Fruit fly (Drosophila melanogaster): ENCODE measurements around the gene CG6638.

Gene CG6638

dm6 chr3L:8525691-8526421 lies 50.0 kb downstream of the CG6638 start (continued):
- no peak for TF ChIP-seq CG4730 (GFP tag; IDR thresholded peaks at IDR 0.05)
- TF ChIP-seq CG3281 (GFP tag; optimal IDR thresholded peaks at IDR 0.05) = peak; percentile 72
- no peak for TF ChIP-seq Dfd (GFP tag; optimal IDR thresholded peaks at IDR 0.05)
- TF ChIP-seq sr (GFP tag; IDR thresholded peaks at IDR 0.05) = peak; percentile 88
- no peak for TF ChIP-seq Opbp (GFP tag; IDR thresholded peaks at IDR 0.05; ENCODE audit: partially characterized antibody)
- peak; percentile 7 for TF ChIP-seq dm (GFP tag; optimal IDR thresholded peaks at IDR 0.05)
- no peak for TF ChIP-seq ken (GFP tag; IDR thresholded peaks at IDR 0.05)
- TF ChIP-seq stc (GFP tag; IDR thresholded peaks at IDR 0.05) = no peak
- peak; percentile 7; the same call in 1 of the 2 replicates for TF ChIP-seq Adf1 (GFP tag; IDR thresholded peaks at IDR 0.05)
- no peak for TF ChIP-seq CG18764 (GFP tag; optimal IDR thresholded peaks at IDR 0.05)
- TF ChIP-seq zen2 (GFP tag; IDR thresholded peaks at IDR 0.05; ENCODE audit: partially characterized antibody) = no peak
- peak; percentile 39 for TF ChIP-seq CG18262 (tag; optimal IDR thresholded peaks at IDR 0.05)
- peak; percentile 32 for TF ChIP-seq CG12155 (GFP tag; optimal IDR thresholded peaks at IDR 0.05)
- no peak for TF ChIP-seq Sin3A (optimal IDR thresholded peaks at IDR 0.05)
- TF ChIP-seq CG9727 (GFP tag; optimal IDR thresholded peaks at IDR 0.05) = peak; percentile 45
- TF ChIP-seq tgo (GFP tag; IDR thresholded peaks at IDR 0.05) = no peak
- TF ChIP-seq CG31388 (GFP tag; optimal IDR thresholded peaks at IDR 0.05) = no peak
- 0 out of 2 replicates have a peak, but pooled peaks have one; percentile 6 for TF ChIP-seq CG14441 (GFP tag; IDR thresholded peaks at IDR 0.05)
- TF ChIP-seq maf-S (GFP tag; optimal IDR thresholded peaks at IDR 0.05) = peak; percentile 1
- TF ChIP-seq kni (GFP tag; optimal IDR thresholded peaks at IDR 0.05) = no peak
- no peak for TF ChIP-seq ap (GFP tag; IDR thresholded peaks at IDR 0.05)
- no peak for TF ChIP-seq CG10147 (GFP tag; optimal IDR thresholded peaks at IDR 0.05)
- peak; percentile 51 for TF ChIP-seq Dip3 (GFP tag; optimal IDR thresholded peaks at IDR 0.05)
- no peak for TF ChIP-seq Bdp1 (GFP tag; optimal IDR thresholded peaks at IDR 0.05)
- TF ChIP-seq CG10267 (tag; optimal IDR thresholded peaks at IDR 0.05) = peak; percentile 24
- peak; percentile 80 for TF ChIP-seq CG2120 (GFP tag; optimal IDR thresholded peaks at IDR 0.05)
- no peak for TF ChIP-seq slp2 (GFP tag; optimal IDR thresholded peaks at IDR 0.05)
- no peak for TF ChIP-seq ase (GFP tag; IDR thresholded peaks at IDR 0.05)
- TF ChIP-seq Hmr (GFP tag; optimal IDR thresholded peaks at IDR 0.05) = peak; percentile 59
- TF ChIP-seq CG32767 (GFP tag; IDR thresholded peaks at IDR 0.05) = no peak
- TF ChIP-seq CG3065 (GFP tag; optimal IDR thresholded peaks at IDR 0.05) = no peak
- TF ChIP-seq CG8478 (optimal IDR thresholded peaks at IDR 0.05) = no peak
- no peak for TF ChIP-seq croc (GFP tag; conservative IDR thresholded peaks at IDR 0.05)
- peak; percentile 4 for TF ChIP-seq CG1647 (GFP tag; optimal IDR thresholded peaks at IDR 0.05)
- TF ChIP-seq MESR4 (GFP tag; optimal IDR thresholded peaks at IDR 0.05) = no peak
- peak; percentile 87 for TF ChIP-seq Med (GFP tag)
- no peak for TF ChIP-seq CG11456 (GFP tag; IDR thresholded peaks at IDR 0.05)
- TF ChIP-seq zfh1 (GFP tag; IDR thresholded peaks at IDR 0.05) = no peak
- peak; percentile 25 for TF ChIP-seq CG2875 (GFP tag; optimal IDR thresholded peaks at IDR 0.05)
- TF ChIP-seq abd-A (tag; optimal IDR thresholded peaks at IDR 0.05) = no peak
- TF ChIP-seq CG11247 (GFP tag; IDR thresholded peaks at IDR 0.05) = no peak
- TF ChIP-seq zen (tag; optimal IDR thresholded peaks at IDR 0.05) = no peak
- TF ChIP-seq Ets97D (GFP tag; optimal IDR thresholded peaks at IDR 0.05) = no peak
- TF ChIP-seq jigr1 (GFP tag; IDR thresholded peaks at IDR 0.05) = no peak
- no peak for TF ChIP-seq Kr (GFP tag; optimal IDR thresholded peaks at IDR 0.05)
- no peak for TF ChIP-seq CG16813 (GFP tag; IDR thresholded peaks at IDR 0.05; ENCODE audit: partially characterized antibody)
- TF ChIP-seq Jarid2 (GFP tag; optimal IDR thresholded peaks at IDR 0.05) = no peak
- TF ChIP-seq CG11560 (tag; IDR thresholded peaks at IDR 0.05) = no peak
- peak; percentile 64 for TF ChIP-seq cwo (GFP tag; optimal IDR thresholded peaks at IDR 0.05)
- no peak for TF ChIP-seq CG1529 (GFP tag; optimal IDR thresholded peaks at IDR 0.05)
- no peak for TF ChIP-seq Gsc (GFP tag; IDR thresholded peaks at IDR 0.05)
- TF ChIP-seq CG7372 (GFP tag; IDR thresholded peaks at IDR 0.05) = no peak
